Fruit fly (Drosophila melanogaster) whole organism, wandering third instar larva: ENCODE results near the gene Gr10a.

Experiments used
- CG32264 ChIP-seq: fragments of 200-800 bp; sonication (Bioruptor generic); optimal IDR thresholded peaks from 2 replicates; lab custom pipeline; 2016; ENCODE audit warnings: missing biosample characterization, missing genetic modification characterization
- CG9705 ChIP-seq: fragments of 200-800 bp; sonication (Bioruptor generic); optimal IDR thresholded peaks from 2 replicates; lab custom pipeline; 2018; ENCODE audit warnings: missing biosample characterization, mild to moderate bottlenecking, missing genetic modification characterization
- CrebA ChIP-seq: fragments of 200-800 bp; sonication (Bioruptor generic); optimal IDR thresholded peaks from 2 replicates; lab custom pipeline; 2016; ENCODE audit warnings: missing biosample characterization, mild to moderate bottlenecking, missing genetic modification characterization, borderline replicate concordance
- Dfd ChIP-seq: fragments of >200 bp; optimal IDR thresholded peaks from 2 replicates; lab custom pipeline; 2017; ENCODE audit warnings: missing biosample characterization, missing genetic modification characterization
- Dif ChIP-seq: fragments of 200-275, 200-300 bp; sonication (Bioruptor generic); optimal IDR thresholded peaks from 2 replicates; lab custom pipeline; 2018; ENCODE audit warnings: missing biosample characterization, missing genetic modification characterization; ENCODE audit not compliant: partially characterized antibody
- GATAd ChIP-seq: sonication (Bioruptor generic); optimal IDR thresholded peaks from 2 replicates; lab custom pipeline; 2016; ENCODE audit warnings: missing biosample characterization, missing genetic modification characterization
- HLH106 ChIP-seq: fragments of 200-800 bp; optimal IDR thresholded peaks from 3 replicates; lab custom pipeline; 2019; ENCODE audit warnings: missing biosample characterization, mild to moderate bottlenecking, missing genetic modification characterization, moderate library complexity
- Hnf4 ChIP-seq: fragments of 200-800 bp; sonication (Bioruptor generic); optimal IDR thresholded peaks from 2 replicates; lab custom pipeline; 2016; ENCODE audit warnings: missing biosample characterization, mild to moderate bottlenecking, missing genetic modification characterization
- Hr83 ChIP-seq: fragments of 200-300 bp; sonication (Bioruptor generic); optimal IDR thresholded peaks from 2 replicates; lab custom pipeline; 2016; ENCODE audit warnings: missing biosample characterization, mild to moderate bottlenecking, missing genetic modification characterization, moderate library complexity; ENCODE audit not compliant: poor library complexity, severe bottlenecking
- Jra ChIP-seq: sonication (Bioruptor generic); optimal IDR thresholded peaks from 2 replicates; lab custom pipeline; 2016; ENCODE audit warnings: missing biosample characterization, missing genetic modification characterization
- Mio ChIP-seq: sonication (Bioruptor generic); optimal IDR thresholded peaks from 2 replicates; lab custom pipeline; 2016; ENCODE audit warnings: missing biosample characterization, missing genetic modification characterization
- OdsH ChIP-seq: fragments of 200-800 bp; sonication (Bioruptor generic); optimal IDR thresholded peaks from 2 replicates; lab custom pipeline; 2016; ENCODE audit warnings: missing biosample characterization, mild to moderate bottlenecking, missing genetic modification characterization
- Rel ChIP-seq, 2 experiments: fragments of 200-800 bp; sonication (Bioruptor generic) in 1 of 2; optimal IDR thresholded peaks; 2 replicates in 1 of 2; 3 replicates in 1 of 2; lab custom pipeline; 2016 to 2019; ENCODE audit warnings: mild to moderate bottlenecking in 2 of 2, missing biosample characterization in 2 of 2, missing genetic modification characterization in 2 of 2, moderate library complexity in 1 of 2
- Sp1 ChIP-seq: fragments of 200-800 bp; sonication (Bioruptor generic); optimal IDR thresholded peaks from 3 replicates; lab custom pipeline; 2019; ENCODE audit warnings: missing biosample characterization, mild to moderate bottlenecking, missing genetic modification characterization, moderate library complexity
- Vsx2 ChIP-seq: fragments of 200-300, 225-300 bp; sonication (Bioruptor generic); optimal IDR thresholded peaks from 2 replicates; lab custom pipeline; 2018; ENCODE audit warnings: missing biosample characterization, missing genetic modification characterization; ENCODE audit not compliant: partially characterized antibody
- br ChIP-seq: fragments of 200-800 bp; sonication (Bioruptor generic); optimal IDR thresholded peaks from 2 replicates; lab custom pipeline; 2016; ENCODE audit warnings: missing biosample characterization, missing genetic modification characterization
- brk ChIP-seq: fragments of 200-800 bp; sonication (Bioruptor generic); optimal IDR thresholded peaks from 2 replicates; lab custom pipeline; 2016; ENCODE audit warnings: missing biosample characterization, mild to moderate bottlenecking, missing genetic modification characterization
- dl ChIP-seq, 2 experiments: fragments of 175-275, 200-275 bp in 1 of 2; fragments of 200-275 bp in 1 of 2; sonication (Bioruptor generic); optimal IDR thresholded peaks; lab custom pipeline; 2018; ENCODE audit warnings: mild to moderate bottlenecking in 2 of 2, missing biosample characterization in 2 of 2, missing genetic modification characterization in 2 of 2, moderate library complexity in 2 of 2; ENCODE audit not compliant: partially characterized antibody in 2 of 2, insufficient read depth in 1 of 2
- dmrt93B ChIP-seq: fragments of 200-800 bp; sonication (Bioruptor generic); optimal IDR thresholded peaks from 2 replicates; lab custom pipeline; 2018; ENCODE audit warnings: missing biosample characterization, mild to moderate bottlenecking, missing genetic modification characterization
- ey ChIP-seq: fragments of 200-800 bp; sonication (Bioruptor generic); optimal IDR thresholded peaks from 2 replicates; lab custom pipeline; 2016; ENCODE audit warnings: missing biosample characterization, missing genetic modification characterization
- foxo ChIP-seq, 2 experiments: fragments of 200-800 bp; sonication (Bioruptor generic); optimal IDR thresholded peaks; 2 replicates in 1 of 2; 3 replicates in 1 of 2; lab custom pipeline; 2016 to 2017; ENCODE audit warnings: missing biosample characterization in 2 of 2, missing genetic modification characterization in 2 of 2
- fru ChIP-seq: fragments of 200-800 bp; sonication (Bioruptor generic); optimal IDR thresholded peaks from 3 replicates; lab custom pipeline; 2016; ENCODE audit warnings: missing biosample characterization, mild to moderate bottlenecking, missing genetic modification characterization
- h ChIP-seq: fragments of 200-800 bp; sonication (Bioruptor generic); optimal IDR thresholded peaks from 3 replicates; lab custom pipeline; 2016; ENCODE audit warnings: missing biosample characterization, mild to moderate bottlenecking, missing genetic modification characterization
- jim ChIP-seq: fragments of 175-275, 200-325 bp; sonication (Bioruptor generic); optimal IDR thresholded peaks from 2 replicates; lab custom pipeline; 2016; ENCODE audit warnings: missing biosample characterization, mild to moderate bottlenecking, missing genetic modification characterization
- pan ChIP-seq: fragments of >200 bp; optimal IDR thresholded peaks from 2 replicates; lab custom pipeline; 2017
- rgr ChIP-seq: fragments of 200-800 bp; sonication (Bioruptor generic); optimal IDR thresholded peaks from 3 replicates; lab custom pipeline; 2016; ENCODE audit warnings: missing biosample characterization, mild to moderate bottlenecking, missing genetic modification characterization
- usp ChIP-seq: fragments of >200 bp; optimal IDR thresholded peaks from 2 replicates; lab custom pipeline; 2017; ENCODE audit warnings: missing biosample characterization, missing genetic modification characterization
- woc ChIP-seq: sonication (Bioruptor generic); optimal IDR thresholded peaks from 2 replicates; lab custom pipeline; 2016; ENCODE audit warnings: missing biosample characterization, mild to moderate bottlenecking, missing genetic modification characterization

Gr10a gene

DNA sequence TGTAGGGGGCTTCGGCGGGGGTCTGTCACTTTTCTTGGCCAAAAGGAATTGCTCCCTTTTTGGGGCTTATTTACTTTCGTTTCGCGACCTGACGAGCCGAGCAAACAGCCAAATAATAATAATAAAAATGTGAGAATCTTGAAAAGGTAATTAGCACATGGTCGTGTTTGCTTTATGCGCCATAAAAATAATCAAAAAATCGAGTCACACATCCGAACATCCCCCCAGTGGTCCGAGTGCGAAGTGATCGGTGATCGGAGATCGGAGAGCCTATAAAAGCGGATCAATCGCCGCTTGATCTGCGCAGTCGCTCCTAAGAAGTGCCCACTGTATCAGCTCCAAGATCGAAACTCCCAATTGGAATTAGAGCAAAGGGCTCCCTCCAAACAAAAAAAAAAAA, 5.3 kb upstream of the Gr10a start, which contains the start of gene Gs2:
TSS of gene Gs2 (plus strand) at position 301 of the 400 bp plus-strand sequence.
- TF ChIP-seq OdsH (GFP tag; lab: Kevin White, UChicago): peak; percentile 2
- no peak for TF ChIP-seq brk (GFP tag; lab: Kevin White, UChicago)

DNA sequence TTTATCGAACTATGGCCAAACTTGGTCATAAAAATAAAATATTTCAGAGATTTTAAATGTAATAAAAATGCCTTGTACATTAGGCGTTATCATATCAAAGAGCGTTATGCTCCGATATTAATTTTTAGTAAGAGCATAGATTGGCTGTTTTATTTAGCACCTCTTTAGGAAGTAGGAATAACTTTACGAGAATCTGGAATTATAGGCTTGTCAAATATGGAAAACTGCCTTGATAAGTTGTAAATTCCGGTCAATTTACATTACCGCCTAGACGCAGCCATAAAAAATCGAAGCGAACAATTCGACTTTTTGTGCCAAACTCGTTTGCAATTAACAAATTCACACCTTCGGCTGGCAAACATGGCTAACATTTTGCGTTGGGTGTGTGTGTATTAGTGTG, 4.8 kb upstream of the Gr10a start:
- TF ChIP-seq rgr (peak; percentile 2), fru (GFP tag; lab: Kevin White, UChicago) (peak; percentile 35), HLH106 (peak; percentile 57), Sp1 (peak; percentile 60), woc (GFP tag; lab: Kevin White, UChicago) (no peak), dmrt93B (GFP tag; lab: Kevin White, UChicago) (no peak), foxo (GFP tag; optimal IDR thresholded peaks at IDR 0.05; lab: Kevin White, UChicago) (peak in 1 of 2 experiments; percentile 53), Hr83 (GFP tag; lab: Kevin White, UChicago) (no peak)

DNA sequence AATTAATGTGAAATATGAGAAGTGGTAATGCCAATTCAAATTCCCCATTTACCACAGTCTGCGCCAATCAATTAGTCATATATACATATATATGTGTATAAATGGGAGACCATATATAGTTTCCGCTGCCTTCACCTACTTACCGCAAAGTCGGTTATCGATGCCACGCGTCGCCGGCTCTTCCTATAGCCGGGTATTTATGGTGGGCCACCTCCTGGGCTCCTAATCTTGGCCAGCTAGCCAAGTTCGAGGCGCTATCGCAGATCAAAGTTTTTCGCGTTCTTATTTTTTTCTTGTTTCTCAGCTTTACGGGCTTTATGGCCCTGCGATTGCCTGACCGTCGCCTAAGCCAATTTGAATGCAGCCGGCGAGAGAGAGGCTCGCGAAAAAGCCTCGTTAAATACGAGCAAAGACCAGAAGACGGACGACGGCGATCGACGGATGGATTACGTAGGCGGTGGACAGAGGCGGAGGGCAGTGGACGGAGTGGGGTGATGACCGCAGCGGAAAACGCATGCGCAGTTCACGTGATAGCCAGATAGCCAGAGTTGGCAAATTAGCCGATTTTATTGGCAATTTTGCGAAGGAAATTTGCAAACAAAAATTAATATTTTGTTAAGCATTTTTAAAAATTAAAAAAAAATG, 3.7 kb upstream of the Gr10a start:
- peak; percentile 10 for TF ChIP-seq h (GFP tag; lab: Kevin White, UChicago)
- TF ChIP-seq CG9705: no peak
- TF ChIP-seq br: no peak

DNA sequence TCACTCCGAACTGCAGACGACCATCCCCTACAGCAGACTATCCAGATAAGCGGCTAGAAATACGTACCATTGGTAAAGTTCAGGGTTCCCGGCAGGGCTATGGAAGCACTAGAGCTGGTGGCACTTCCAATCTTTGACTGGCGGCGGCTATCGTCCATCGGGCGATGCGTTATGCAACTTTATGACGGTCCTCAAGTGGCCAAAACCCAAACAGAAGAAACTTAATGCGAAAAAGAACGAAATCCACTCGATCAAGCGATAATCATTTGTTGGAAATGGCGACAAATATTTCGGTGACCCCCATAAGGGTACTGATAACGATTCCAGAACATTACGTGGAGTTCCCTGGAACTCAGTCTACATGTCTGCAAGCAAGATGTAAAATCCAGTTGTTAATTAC, 2.7 kb upstream of the Gr10a start:
- TF ChIP-seq h (GFP tag; lab: Kevin White, UChicago) (no peak), OdsH (GFP tag; lab: Kevin White, UChicago) (no peak), CrebA (no peak), CG32264 (GFP tag; lab: Kevin White, UChicago) (no peak), GATAd (GFP tag; lab: Kevin White, UChicago) (no peak)

DNA sequence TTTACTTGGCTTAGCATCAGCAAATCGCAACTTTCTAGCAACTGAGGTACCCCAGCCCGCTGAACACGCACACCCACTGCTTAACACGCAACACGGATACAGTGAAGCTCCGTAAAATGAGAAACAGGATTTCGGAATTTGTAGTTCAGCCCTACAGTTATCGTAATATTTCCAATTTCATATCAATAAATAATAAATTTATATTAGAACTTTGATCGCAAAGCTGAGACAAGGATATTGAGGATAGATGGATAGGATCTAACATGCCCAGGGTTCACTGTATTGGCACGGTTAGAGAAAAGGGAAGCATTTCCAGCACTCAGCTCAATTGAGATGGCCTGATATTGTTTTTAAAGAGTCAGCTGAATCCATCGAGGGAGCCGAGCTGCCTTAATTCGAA, 2.0 kb upstream of the Gr10a start:
- TF ChIP-seq Mio (GFP tag; lab: Kevin White, UChicago): no peak
- peak; percentile 1 for TF ChIP-seq HLH106

DNA sequence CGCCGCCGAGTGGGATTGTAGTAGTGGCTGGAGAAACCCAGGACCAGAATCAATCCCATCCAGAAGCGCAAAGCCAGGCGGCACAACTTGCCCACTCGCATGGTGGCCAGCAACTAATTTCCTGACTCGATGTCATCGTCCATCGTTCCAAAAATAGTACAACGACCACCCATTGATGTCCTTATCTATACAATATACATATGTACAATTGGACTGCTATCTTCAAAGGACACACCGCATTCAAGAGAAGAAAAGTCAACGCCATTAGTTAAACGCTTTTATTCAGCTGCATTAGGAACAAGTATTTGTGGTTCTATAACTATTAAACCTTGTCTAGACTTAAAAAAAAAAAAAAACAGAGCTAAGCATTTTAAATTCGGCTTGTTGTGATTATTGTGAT, 4.1 kb downstream of the Gr10a start, which contains the start of gene Gr10b:
TSS of gene Gr10b (minus strand) at position 101 of the 400 bp plus-strand sequence.
- no peak for TF ChIP-seq ey
- TF ChIP-seq Hr83 (GFP tag; lab: Kevin White, UChicago): no peak
- TF ChIP-seq br: no peak
- TF ChIP-seq Dfd (GFP tag; lab: Kevin White, UChicago): no peak
- no peak for TF ChIP-seq usp (GFP tag; lab: Kevin White, UChicago)
- no peak for TF ChIP-seq h (GFP tag; lab: Kevin White, UChicago)

DNA sequence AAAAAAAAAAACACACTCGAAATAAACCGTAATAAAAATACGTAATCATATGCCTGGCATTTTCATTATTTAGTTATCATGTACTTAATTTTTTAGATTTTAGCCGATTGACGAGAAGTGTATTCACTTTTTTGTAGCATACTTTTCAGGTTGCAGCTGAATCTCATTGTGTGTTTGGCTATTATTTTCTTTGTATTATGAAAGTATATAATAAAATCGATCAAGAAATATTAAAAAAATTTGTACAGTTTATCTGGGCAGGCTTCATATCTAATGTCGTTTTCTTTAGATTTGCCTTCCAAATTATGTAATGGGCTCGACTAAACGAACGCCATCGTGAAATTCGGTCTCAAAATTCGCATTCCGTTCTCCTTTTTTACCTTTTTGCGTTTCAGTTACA, 7.6 kb downstream of the Gr10a start, which contains the start of gene CG15196:
TSS of gene CG15196 (plus strand) at position 301 of the 400 bp plus-strand sequence.
- TF ChIP-seq br (no peak), dl (GFP tag; optimal IDR thresholded peaks at IDR 0.05; lab: Kevin White, UChicago; ENCODE audit: insufficient read depth in 1 of 2, partially characterized antibody in 2 of 2) (no peak), usp (GFP tag; lab: Kevin White, UChicago) (no peak), pan (lab: Kevin White, UChicago) (no peak), OdsH (GFP tag; lab: Kevin White, UChicago) (no peak), fru (GFP tag; lab: Kevin White, UChicago) (no peak), Vsx2 (GFP tag; lab: Kevin White, UChicago) (no peak), Rel (GFP tag; optimal IDR thresholded peaks at IDR 0.05; lab: Kevin White, UChicago) (no peak), Rel (tag; optimal IDR thresholded peaks at IDR 0.05; lab: Kevin White, UChicago) (no peak), woc (GFP tag; lab: Kevin White, UChicago) (no peak), Dif (GFP tag; lab: Kevin White, UChicago) (no peak), jim (GFP tag; lab: Kevin White, UChicago) (no peak), Hnf4 (GFP tag; lab: Kevin White, UChicago) (no peak), Hr83 (GFP tag; lab: Kevin White, UChicago) (no peak), Jra (no peak), HLH106 (no peak)
